Worm (Caenorhabditis elegans): ENCODE results near the gene spin-2.

- TF ChIP-seq him-1 (tag; optimal IDR thresholded peaks at IDR 0.05) (no peak), W03F9.2 (tag; optimal IDR thresholded peaks at IDR 0.05) (no peak)
Measured at ce11 chrIV:13086705-13087104, at the start of gene spin-2.
